Fruit fly (Drosophila melanogaster): Measurements from ENCODE around the gene CG13038.

dm6 chr3L:16305820-16306650 is 21.7 kb downstream of the CG13038 start, which contains the start of the genes CG13043 and CG13063:
- TF ChIP-seq Sin3A (optimal IDR thresholded peaks at IDR 0.05) (no peak), psq (optimal IDR thresholded peaks at IDR 0.05) (no peak), Myc (optimal IDR thresholded peaks at IDR 0.05) (no peak), insv (optimal IDR thresholded peaks at IDR 0.05) (no peak), h (optimal IDR thresholded peaks at IDR 0.05) (no peak)

Data from Kc167 (cell line).